Worm (Caenorhabditis elegans) whole organism, L1 larva: ENCODE measurements around the gene C37C3.12.

Experiments used
- C16A3.4 ChIP-seq: fragments of 150-350 bp; optimal IDR thresholded peaks from 2 replicates; lab custom pipeline; 2014; ENCODE audit warnings: missing biosample characterization, missing genetic modification characterization
- C34B4.2 ChIP-seq: sonication (generic microtip); optimal IDR thresholded peaks from 2 replicates; lab custom pipeline; 2017; ENCODE audit warnings: mild to moderate bottlenecking, missing genetic modification characterization, missing compliant biosample characterization
- F16B12.6 ChIP-seq: fragments of 150-350 bp; optimal IDR thresholded peaks from 2 replicates; lab custom pipeline; 2014; ENCODE audit warnings: missing biosample characterization, missing genetic modification characterization
- Y116A8C.19 ChIP-seq: sonication (generic microtip); optimal IDR thresholded peaks from 2 replicates; lab custom pipeline; 2016; ENCODE audit warnings: missing compliant biosample characterization, missing genetic modification characterization, borderline replicate concordance
- aha-1 ChIP-seq: fragments of 150-350 bp; optimal IDR thresholded peaks from 2 replicates; lab custom pipeline; 2014; ENCODE audit warnings: missing biosample characterization, missing genetic modification characterization
- alr-1 ChIP-seq: fragments of 200-800 bp; sonication (Bioruptor generic); optimal IDR thresholded peaks from 2 replicates; lab custom pipeline; 2018; ENCODE audit warnings: borderline replicate concordance, mild to moderate bottlenecking, missing genetic modification characterization, missing compliant biosample characterization
- ces-1 ChIP-seq: fragments of 150-350 bp; optimal IDR thresholded peaks from 2 replicates; lab custom pipeline; 2014; ENCODE audit warnings: missing biosample characterization, missing genetic modification reagents, missing genetic modification characterization
- dpl-1 ChIP-seq, 3 experiments: fragments of 150-350 bp in 2 of 3; sonication (generic microtip) in 1 of 3; optimal IDR thresholded peaks; 2 replicates each; lab custom pipeline; 2014 to 2017; ENCODE audit warnings: missing biosample characterization in 3 of 3, missing genetic modification characterization in 3 of 3, missing genetic modification reagents in 3 of 3
- egl-13 ChIP-seq: sonication (generic microtip); optimal IDR thresholded peaks from 2 replicates; lab custom pipeline; 2016; ENCODE audit warnings: missing genotype, missing genetic modification reagents, missing genetic modification characterization, missing compliant biosample characterization
- egl-27 ChIP-seq, 2 experiments: fragments of 150-350 bp in 1 of 2; sonication (generic microtip); optimal IDR thresholded peaks; 3 replicates each; lab custom pipeline; 2017 to 2018; ENCODE audit warnings: missing biosample characterization in 2 of 2, missing genetic modification characterization in 2 of 2, missing genetic modification reagents in 2 of 2
- elt-2 ChIP-seq: sonication (generic microtip); optimal IDR thresholded peaks from 2 replicates; lab custom pipeline; 2016; ENCODE audit warnings: missing genetic modification characterization, mild to moderate bottlenecking, inconsistent platforms, missing compliant biosample characterization, missing genetic modification reagents
- elt-3 ChIP-seq, 6 experiments: fragments of 150-350 bp in 1 of 6; sonication (generic microtip); optimal IDR thresholded peaks; 2 replicates each; lab custom pipeline; 2017 to 2018; ENCODE audit warnings: missing biosample characterization in 6 of 6, missing genetic modification characterization in 6 of 6, inconsistent platforms in 1 of 6
- fkh-10 ChIP-seq: sonication (generic microtip); optimal IDR thresholded peaks from 2 replicates; lab custom pipeline; 2017; ENCODE audit warnings: missing biosample characterization, missing genetic modification reagents, missing genetic modification characterization
- fos-1 ChIP-seq: fragments of 150-350 bp; optimal IDR thresholded peaks from 2 replicates; lab custom pipeline; 2014; ENCODE audit warnings: missing biosample characterization, missing genetic modification characterization
- grh-1 ChIP-seq: fragments of 200-800 bp; sonication (Bioruptor generic); IDR thresholded peaks from 2 replicates; pipeline ENCODE4 v1.3.6; 2022; ENCODE audit warnings: missing genetic modification reagents, missing genetic modification characterization, missing compliant biosample characterization
- hlh-4 ChIP-seq: sonication (generic microtip); optimal IDR thresholded peaks from 2 replicates; lab custom pipeline; 2016; ENCODE audit warnings: mild to moderate bottlenecking, missing genetic modification characterization, missing compliant biosample characterization
- hpl-2 ChIP-seq: fragments of 150-350 bp; optimal IDR thresholded peaks from 2 replicates; lab custom pipeline; 2014; ENCODE audit warnings: missing biosample characterization, missing genetic modification reagents, missing genetic modification characterization
- isw-1 ChIP-seq: fragments of 200-800 bp; sonication (Bioruptor generic); IDR thresholded peaks from 2 replicates; pipeline ENCODE4 v1.3.6; 2022; ENCODE audit warnings: missing genetic modification characterization, missing compliant biosample characterization
- jun-1 ChIP-seq: fragments of 150-350 bp; optimal IDR thresholded peaks from 2 replicates; lab custom pipeline; 2014; ENCODE audit warnings: missing biosample characterization, missing genetic modification reagents, missing genetic modification characterization
- lin-14 ChIP-seq: fragments of 200-800 bp; sonication (Bioruptor generic); optimal IDR thresholded peaks from 2 replicates; lab custom pipeline; 2018; ENCODE audit warnings: mild to moderate bottlenecking, missing genetic modification characterization, moderate library complexity, missing compliant biosample characterization
- lin-35 ChIP-seq, 2 experiments: fragments of 150-350 bp; optimal IDR thresholded peaks; 2 replicates each; lab custom pipeline; 2014; ENCODE audit warnings: missing biosample characterization in 2 of 2, missing genetic modification characterization in 2 of 2, missing genetic modification reagents in 2 of 2
- lin-39 ChIP-seq: fragments of 150-350 bp; optimal IDR thresholded peaks from 2 replicates; lab custom pipeline; 2014; ENCODE audit warnings: missing biosample characterization, missing genetic modification reagents, missing genetic modification characterization
- lsy-2 ChIP-seq, 2 experiments: fragments of 150-350 bp; optimal IDR thresholded peaks; 2 replicates each; lab custom pipeline; 2014; ENCODE audit warnings: missing biosample characterization in 2 of 2, missing genetic modification characterization in 2 of 2
- mab-9 ChIP-seq: fragments of 200-800 bp; sonication (Bioruptor generic); IDR thresholded peaks from 2 replicates; pipeline ENCODE4 v1.3.6; 2022; ENCODE audit warnings: missing genetic modification reagents, missing genetic modification characterization, missing compliant biosample characterization
- mdl-1 ChIP-seq, 2 experiments: fragments of 150-350 bp; optimal IDR thresholded peaks; 2 replicates each; lab custom pipeline; 2014 to 2017; ENCODE audit warnings: missing biosample characterization in 2 of 2, missing genetic modification characterization in 2 of 2, inconsistent platforms in 1 of 2
- mep-1 ChIP-seq: fragments of 150-350 bp; optimal IDR thresholded peaks from 2 replicates; lab custom pipeline; 2014; ENCODE audit warnings: missing biosample characterization, missing genetic modification characterization
- nhr-12 ChIP-seq: sonication (generic microtip); optimal IDR thresholded peaks from 2 replicates; lab custom pipeline; 2017; ENCODE audit warnings: missing biosample characterization, missing genetic modification characterization
- nhr-237 ChIP-seq: fragments of 150-350 bp; optimal IDR thresholded peaks from 2 replicates; lab custom pipeline; 2014; ENCODE audit warnings: missing biosample characterization, missing genetic modification characterization
- nhr-28 ChIP-seq: fragments of 150-350 bp; optimal IDR thresholded peaks from 2 replicates; lab custom pipeline; 2014; ENCODE audit warnings: missing biosample characterization, missing genetic modification characterization
- nhr-47 ChIP-seq: sonication (generic microtip); optimal IDR thresholded peaks from 2 replicates; lab custom pipeline; 2016; ENCODE audit warnings: mild to moderate bottlenecking, missing genetic modification characterization, moderate library complexity, missing compliant biosample characterization
- nhr-71 ChIP-seq: sonication (generic microtip); optimal IDR thresholded peaks from 2 replicates; lab custom pipeline; 2016; ENCODE audit warnings: mild to moderate bottlenecking, missing genetic modification characterization, moderate library complexity, missing compliant biosample characterization
- nhr-77 ChIP-seq: fragments of 150-350 bp; optimal IDR thresholded peaks from 2 replicates; lab custom pipeline; 2014; ENCODE audit warnings: missing biosample characterization, missing genetic modification characterization
- nhr-84 ChIP-seq: sonication (generic microtip); optimal IDR thresholded peaks from 2 replicates; lab custom pipeline; 2017; ENCODE audit warnings: missing biosample characterization, missing genetic modification characterization
- nhr-85 ChIP-seq: sonication (generic microtip); peaks from one replicate; lab custom pipeline; 2016; ENCODE audit warnings: missing genetic modification characterization, inconsistent platforms, missing compliant biosample characterization
- nhr-90 ChIP-seq: sonication (generic microtip); optimal IDR thresholded peaks from 2 replicates; lab custom pipeline; 2016; ENCODE audit warnings: mild to moderate bottlenecking, missing genetic modification characterization, missing compliant biosample characterization; ENCODE audit not compliant: poor library complexity
- pag-3 ChIP-seq: sonication (generic microtip); optimal IDR thresholded peaks from 2 replicates; lab custom pipeline; 2017; ENCODE audit warnings: missing genetic modification characterization, mild to moderate bottlenecking, missing compliant biosample characterization, antibody characterized with exemption, borderline replicate concordance; ENCODE audit not compliant: insufficient read depth
- pax-3 ChIP-seq: fragments of 200-800 bp; sonication (Bioruptor generic); optimal IDR thresholded peaks from 2 replicates; lab custom pipeline; 2018; ENCODE audit warnings: mild to moderate bottlenecking, missing genetic modification characterization, moderate library complexity, missing compliant biosample characterization
- skn-1 ChIP-seq: fragments of 150-350 bp; optimal IDR thresholded peaks from 2 replicates; lab custom pipeline; 2014; ENCODE audit warnings: missing biosample characterization, missing genetic modification characterization
- snpc-4 ChIP-seq: fragments of 150-350 bp; optimal IDR thresholded peaks from 2 replicates; lab custom pipeline; 2014; ENCODE audit warnings: missing biosample characterization, missing genetic modification characterization
- sptf-1 ChIP-seq: fragments of 150-350 bp; optimal IDR thresholded peaks from 2 replicates; lab custom pipeline; 2014; ENCODE audit warnings: missing biosample characterization, missing genetic modification characterization
- sup-37 ChIP-seq: fragments of 200-800 bp; sonication (Bioruptor generic); optimal IDR thresholded peaks from 2 replicates; lab custom pipeline; 2018; ENCODE audit warnings: mild to moderate bottlenecking, missing genetic modification characterization, missing compliant biosample characterization
- swsn-7 ChIP-seq: sonication (generic microtip); optimal IDR thresholded peaks from 2 replicates; lab custom pipeline; 2016; ENCODE audit warnings: missing genetic modification characterization, missing compliant biosample characterization
- unc-130 ChIP-seq: fragments of 150-350 bp; optimal IDR thresholded peaks from 2 replicates; lab custom pipeline; 2017; ENCODE audit warnings: missing biosample characterization, missing genetic modification characterization, inconsistent platforms
- unc-30 ChIP-seq: sonication (generic microtip); optimal IDR thresholded peaks from 2 replicates; lab custom pipeline; 2017; ENCODE audit warnings: missing biosample characterization, missing genetic modification characterization
- unc-86 ChIP-seq: sonication (generic microtip); optimal IDR thresholded peaks from 2 replicates; lab custom pipeline; 2016; ENCODE audit warnings: missing genetic modification characterization, missing compliant biosample characterization
- unc-98 ChIP-seq: fragments of 200-800 bp; sonication (Bioruptor generic); IDR thresholded peaks from 2 replicates; pipeline ENCODE4 v1.3.6; 2022; ENCODE audit warnings: missing genetic modification characterization, missing compliant biosample characterization
- zip-4 ChIP-seq: fragments of 200-800 bp; sonication (Bioruptor generic); optimal IDR thresholded peaks from 2 replicates; lab custom pipeline; 2018; ENCODE audit warnings: mild to moderate bottlenecking, missing genetic modification characterization, moderate library complexity, missing compliant biosample characterization
- ztf-11 ChIP-seq, 2 experiments: sonication (generic microtip); optimal IDR thresholded peaks; 2 replicates each; lab custom pipeline; 2016 to 2017; ENCODE audit warnings: missing genetic modification characterization in 2 of 2, missing biosample characterization in 1 of 2, missing compliant biosample characterization in 1 of 2

C37C3.12 gene

ce11 chrV:7842228-7842627 is 2.8 kb upstream of the C37C3.12 start, which contains the start of gene grd-8:
Gene grd-8 (plus strand): TSS chrV:7842528.
- TF ChIP-seq pag-3 (tag; lab: Kevin White, UChicago): no peak

DNA sequence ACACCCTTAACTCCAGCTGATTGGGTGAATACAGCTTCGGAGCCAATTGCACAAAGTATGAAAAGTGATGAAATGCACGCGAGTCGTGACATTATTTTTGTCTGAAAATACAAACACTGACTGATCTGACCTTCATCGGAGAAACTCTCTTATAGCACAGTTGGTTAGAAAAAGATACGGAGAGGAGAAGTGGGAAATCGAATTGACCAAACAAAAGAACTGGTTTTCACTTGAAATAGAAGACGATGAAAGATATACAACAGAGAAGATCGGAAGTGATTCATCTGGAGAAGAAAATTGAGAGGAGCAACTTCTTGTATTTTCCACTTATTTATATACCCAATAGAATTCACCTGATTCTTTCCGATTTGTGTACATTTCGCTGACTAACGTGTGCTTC is 1.6 kb downstream of the C37C3.12 start, which contains the start of gene ttr-33:
ttr-33 (minus strand) TSS at position 101 of the 400 bp plus-strand sequence.
- TF ChIP-seq nhr-28 (no peak), elt-3 (tag; optimal IDR thresholded peaks at IDR 0.05; lab: Kevin White, UChicago) (peak in 1 of 6 experiments; percentile 3)

ce11 chrV:7836911-7837310 is 2.5 kb downstream of the C37C3.12 start, which contains the start of gene txt-5:
Gene txt-5 (minus strand): TSS chrV:7837134.
- TF ChIP-seq egl-13 (tag; lab: Kevin White, UChicago) (no peak), nhr-28 (no peak), F16B12.6 (tag; lab: Kevin White, UChicago) (no peak), zip-4 (GFP tag; lab: Kevin White, UChicago) (no peak), pag-3 (tag; lab: Kevin White, UChicago) (no peak), nhr-85 (tag; lab: Kevin White, UChicago) (peak; percentile 86), grh-1 (no peak), nhr-47 (peak; percentile 24), snpc-4 (tag; lab: Kevin White, UChicago) (no peak), hlh-4 (tag; lab: Kevin White, UChicago) (no peak), lin-39 (no peak), unc-86 (tag; lab: Kevin White, UChicago) (no peak), ces-1 (GFP tag; lab: Kevin White, UChicago) (no peak), nhr-84 (tag; lab: Kevin White, UChicago) (no peak), C16A3.4 (tag; lab: Kevin White, UChicago) (no peak), hpl-2 (GFP tag; lab: Kevin White, UChicago) (no peak), egl-27 (tag; optimal IDR thresholded peaks at IDR 0.05; lab: Kevin White, UChicago) (no peak), ztf-11 (tag; optimal IDR thresholded peaks at IDR 0.05; lab: Kevin White, UChicago) (no peak), Y116A8C.19 (no peak), sup-37 (no peak), nhr-71 (tag; lab: Kevin White, UChicago) (peak; percentile 72), isw-1 (GFP tag; lab: Robert Waterston, UW) (no peak), nhr-237 (tag; lab: Kevin White, UChicago) (no peak), unc-98 (no peak), nhr-77 (tag; lab: Kevin White, UChicago) (no peak), nhr-12 (tag; lab: Kevin White, UChicago) (no peak), unc-130 (no peak), swsn-7 (no peak), skn-1 (tag; lab: Kevin White, UChicago) (no peak), fos-1 (tag; lab: Kevin White, UChicago) (no peak), dpl-1 (GFP tag; optimal IDR thresholded peaks at IDR 0.05; lab: Kevin White, UChicago) (no peak), fkh-10 (GFP tag; lab: Kevin White, UChicago) (no peak), alr-1 (tag; lab: Kevin White, UChicago) (no peak), elt-3 (tag; optimal IDR thresholded peaks at IDR 0.05; lab: Kevin White, UChicago) (peak in 3 of 6 experiments; percentile 43 to 83 (median 68)), unc-30 (tag; lab: Kevin White, UChicago) (no peak), lin-35 (GFP tag; optimal IDR thresholded peaks at IDR 0.05; lab: Kevin White, UChicago) (peak in 1 of 2 experiments; percentile 43), mab-9 (no peak), mdl-1 (tag; optimal IDR thresholded peaks at IDR 0.05; lab: Kevin White, UChicago) (no peak), aha-1 (tag; lab: Kevin White, UChicago) (no peak), elt-2 (tag; lab: Kevin White, UChicago) (no peak), nhr-90 (tag; lab: Kevin White, UChicago) (peak; percentile 67), C34B4.2 (no peak), sptf-1 (tag; lab: Kevin White, UChicago) (no peak), lin-14 (peak; percentile 51), jun-1 (tag; lab: Kevin White, UChicago) (no peak), lsy-2 (tag; optimal IDR thresholded peaks at IDR 0.05; lab: Kevin White, UChicago) (peak in 1 of 2 experiments; percentile 22), mep-1 (tag; lab: Kevin White, UChicago) (no peak), pax-3 (tag; lab: Kevin White, UChicago) (no peak)
